Worm (Caenorhabditis elegans) whole organism, L4/young adult: ENCODE results near the gene Y43F8B.15.

Experiments used
- W03F9.2 ChIP-seq: fragments of 150-350 bp; optimal IDR thresholded peaks from 2 replicates; lab custom pipeline; 2014; ENCODE audit warnings: missing biosample characterization, missing genetic modification characterization
- dao-5 ChIP-seq: sonication (generic microtip); optimal IDR thresholded peaks from 2 replicates; lab custom pipeline; 2016; ENCODE audit warnings: missing genotype, missing genetic modification characterization, moderate library complexity, missing compliant biosample characterization

DNA sequence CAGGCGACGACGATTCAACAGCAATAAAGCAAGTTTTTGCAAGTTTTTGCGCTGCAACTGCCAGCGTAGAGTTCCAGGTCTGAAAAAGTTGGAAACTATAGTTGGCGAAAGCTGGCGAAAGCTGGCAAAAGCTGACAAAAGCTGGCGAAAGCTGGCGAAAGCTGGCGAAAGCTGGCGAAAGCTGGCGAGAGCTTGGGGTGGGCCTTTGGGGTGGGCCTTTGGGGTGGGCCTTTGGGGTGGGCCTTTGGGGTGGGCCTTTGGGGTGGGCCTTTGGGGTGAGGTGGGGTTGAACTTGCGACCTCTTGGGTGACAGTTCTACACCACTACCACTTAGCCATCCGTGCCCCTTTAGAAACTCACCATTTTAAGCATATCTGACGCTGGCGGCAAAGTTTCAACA lies 33.2 kb upstream of the Y43F8B.15 start:
- TF ChIP-seq dao-5 (no peak), W03F9.2 (tag; lab: Kevin White, UChicago) (no peak)
